Worm (Caenorhabditis elegans) whole organism, mixed stage, embryonic: ENCODE measurements around the gene F44E5.15.

Source experiments
- ceh-39 ChIP-seq: fragments of 150-350 bp; optimal IDR thresholded peaks from 2 replicates; lab custom pipeline; 2014; ENCODE audit warnings: missing biosample characterization, missing genetic modification characterization
- ces-1 ChIP-seq: fragments of 150-350 bp; optimal IDR thresholded peaks from 2 replicates; lab custom pipeline; 2014; ENCODE audit warnings: missing biosample characterization, missing genetic modification reagents, missing genetic modification characterization
- cnd-1 ChIP-seq: fragments of 200-800 bp; sonication (Bioruptor generic); optimal IDR thresholded peaks from 2 replicates; lab custom pipeline; 2018; ENCODE audit warnings: mild to moderate bottlenecking, missing genetic modification characterization, missing compliant biosample characterization
- elt-3 ChIP-seq: fragments of 150-350 bp; optimal IDR thresholded peaks from 2 replicates; lab custom pipeline; 2014; ENCODE audit warnings: missing biosample characterization, missing genetic modification characterization
- flh-1 ChIP-seq: fragments of 200-800 bp; sonication (Bioruptor generic); optimal IDR thresholded peaks from 2 replicates; lab custom pipeline; 2018; ENCODE audit warnings: mild to moderate bottlenecking, missing genetic modification characterization, moderate library complexity, missing compliant biosample characterization
- ham-2 ChIP-seq: fragments of 200-800 bp; sonication (Bioruptor generic); optimal IDR thresholded peaks from 2 replicates; lab custom pipeline; 2018; ENCODE audit warnings: mild to moderate bottlenecking, missing genetic modification characterization, missing compliant biosample characterization
- lin-13 ChIP-seq: fragments of 150-350 bp; optimal IDR thresholded peaks from 2 replicates; lab custom pipeline; 2014; ENCODE audit warnings: missing biosample characterization, missing genetic modification characterization
- nhr-12 ChIP-seq: fragments of 150-350 bp; optimal IDR thresholded peaks from 2 replicates; lab custom pipeline; 2014; ENCODE audit warnings: missing biosample characterization, missing genetic modification characterization
- nhr-2 ChIP-seq: fragments of 150-350 bp; optimal IDR thresholded peaks from 2 replicates; lab custom pipeline; 2014; ENCODE audit warnings: missing biosample characterization, missing genetic modification characterization
- nhr-237 ChIP-seq: fragments of 150-350 bp; optimal IDR thresholded peaks from 2 replicates; lab custom pipeline; 2014; ENCODE audit warnings: missing biosample characterization, missing genetic modification characterization
- nhr-76 ChIP-seq: sonication (generic microtip); optimal IDR thresholded peaks from 2 replicates; lab custom pipeline; 2017; ENCODE audit warnings: missing biosample characterization, missing genetic modification characterization
- pha-4 ChIP-seq: fragments of 150-350 bp; optimal IDR thresholded peaks from 2 replicates; lab custom pipeline; 2018; ENCODE audit warnings: missing biosample characterization, missing genetic modification reagents, missing genetic modification characterization
- unc-62 ChIP-seq: fragments of 150-350 bp; optimal IDR thresholded peaks from 2 replicates; lab custom pipeline; 2014; ENCODE audit warnings: missing biosample characterization, missing genetic modification reagents, missing genetic modification characterization
- ztf-11 ChIP-seq: fragments of 150-350 bp; optimal IDR thresholded peaks from 2 replicates; lab custom pipeline; 2014; ENCODE audit warnings: missing biosample characterization, missing genetic modification characterization

- TF ChIP-seq lin-13 (tag; lab: Kevin White, UChicago) (no peak), nhr-2 (tag; lab: Kevin White, UChicago) (no peak), nhr-76 (tag; lab: Kevin White, UChicago) (no peak), nhr-12 (tag; lab: Kevin White, UChicago) (no peak), unc-62 (GFP tag; lab: Kevin White, UChicago) (no peak), ces-1 (GFP tag; lab: Kevin White, UChicago) (no peak), ceh-39 (tag; lab: Kevin White, UChicago) (no peak), cnd-1 (tag; lab: Kevin White, UChicago) (no peak), ztf-11 (no peak), elt-3 (tag; lab: Kevin White, UChicago) (no peak), pha-4 (no peak), ham-2 (no peak), flh-1 (GFP tag; lab: Kevin White, UChicago) (no peak), nhr-237 (tag; lab: Kevin White, UChicago) (no peak)
Measured at ce11 chrII:11819824-11820223, 47.4 kb downstream of the F44E5.15 start, which contains the start of gene Y6D1A.2.
